Worm (Caenorhabditis elegans) whole organism, L4/young adult: ENCODE results near the gene W06D11.3.

Experiments used
- dao-5 ChIP-seq: sonication (generic microtip); optimal IDR thresholded peaks from 2 replicates; lab custom pipeline; 2016; ENCODE audit warnings: missing genotype, missing genetic modification characterization, moderate library complexity, missing compliant biosample characterization
- him-1 ChIP-seq: sonication (generic microtip); optimal IDR thresholded peaks from 2 replicates; lab custom pipeline; 2016; ENCODE audit warnings: missing genotype, missing genetic modification reagents, missing genetic modification characterization, missing compliant biosample characterization

DNA sequence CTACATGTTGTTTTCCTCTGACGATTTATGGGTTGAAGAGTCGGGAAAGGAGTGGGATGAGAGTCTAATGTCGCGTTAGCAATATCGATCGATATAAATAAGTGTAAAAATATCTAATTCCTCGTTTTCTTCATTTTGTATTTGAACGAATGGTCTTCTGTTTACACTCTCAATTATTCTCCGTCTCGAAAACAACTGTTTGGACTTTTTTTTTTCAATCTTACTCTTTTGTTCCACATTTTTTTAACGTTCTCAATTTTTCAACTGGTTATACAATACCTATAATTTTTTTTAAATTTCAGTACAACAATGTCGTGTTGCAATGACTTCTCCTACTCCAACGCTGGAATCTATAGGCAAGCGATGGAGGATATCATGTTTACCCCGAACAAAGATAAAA lies 22.9 kb downstream of the W06D11.3 start, which contains the start of gene F17A2.13:
- TF ChIP-seq him-1 (tag; lab: Kevin White, UChicago) = no peak
- TF ChIP-seq dao-5 (tag; lab: Kevin White, UChicago) = no peak
